Fruit fly (Drosophila melanogaster) whole organism: Measurements from ENCODE around the gene CG9521.
A peak's percentile ranks its signal among the peaks of the same experiment; 100 is the strongest.

Source experiments
- CG8478 ChIP-seq: fragments of >200 bp; optimal IDR thresholded peaks from 2 replicates; lab custom pipeline; 2018; ENCODE audit warnings: inconsistent platforms
- Dll ChIP-seq: fragments of >200 bp; optimal IDR thresholded peaks from 2 replicates; lab custom pipeline; 2017
- EcR ChIP-seq, 2 experiments: fragments of >200 bp; optimal IDR thresholded peaks; 2 replicates each; lab custom pipeline; 2017; ENCODE audit warnings: missing biosample characterization in 2 of 2, missing genetic modification characterization in 2 of 2, missing genetic modification reagents in 2 of 2
- pan ChIP-seq: fragments of >200 bp; optimal IDR thresholded peaks from 2 replicates; lab custom pipeline; 2017
- psq ChIP-seq: fragments of >200 bp; optimal IDR thresholded peaks from 2 replicates; lab custom pipeline; 2017
- usp ChIP-seq: fragments of >200 bp; optimal IDR thresholded peaks from 2 replicates; lab custom pipeline; 2017; ENCODE audit warnings: missing biosample characterization, missing genetic modification characterization, mixed read lengths

Gene CG9521

DNA sequence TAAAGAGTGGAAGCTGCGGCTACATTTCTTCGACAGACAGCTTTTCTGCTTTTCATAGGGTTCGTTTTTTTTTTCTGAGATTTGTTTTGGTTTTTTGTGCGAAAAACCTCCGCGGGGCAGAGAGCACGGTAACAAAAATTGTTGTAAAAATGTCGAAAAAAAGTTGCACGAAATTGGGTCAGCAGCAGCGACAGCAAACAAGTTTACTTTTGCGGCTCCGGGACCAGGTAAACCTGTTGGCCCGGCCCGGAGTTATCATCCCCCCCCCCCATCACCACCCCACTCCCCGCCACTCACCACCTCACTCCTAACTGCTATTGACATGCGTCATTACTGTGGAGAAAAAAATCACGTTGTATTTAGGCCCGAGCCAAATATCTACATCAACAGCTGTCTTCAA lies 15.3 kb upstream of the CG9521 start:
- TF ChIP-seq pan (lab: Kevin White, UChicago) (no peak), CG8478 (lab: Kevin White, UChicago) (no peak), Dll (lab: Kevin White, UChicago) (no peak), psq (lab: Kevin White, UChicago) (no peak), EcR (GFP tag; optimal IDR thresholded peaks at IDR 0.05; lab: Kevin White, UChicago) (no peak), usp (no peak)

DNA sequence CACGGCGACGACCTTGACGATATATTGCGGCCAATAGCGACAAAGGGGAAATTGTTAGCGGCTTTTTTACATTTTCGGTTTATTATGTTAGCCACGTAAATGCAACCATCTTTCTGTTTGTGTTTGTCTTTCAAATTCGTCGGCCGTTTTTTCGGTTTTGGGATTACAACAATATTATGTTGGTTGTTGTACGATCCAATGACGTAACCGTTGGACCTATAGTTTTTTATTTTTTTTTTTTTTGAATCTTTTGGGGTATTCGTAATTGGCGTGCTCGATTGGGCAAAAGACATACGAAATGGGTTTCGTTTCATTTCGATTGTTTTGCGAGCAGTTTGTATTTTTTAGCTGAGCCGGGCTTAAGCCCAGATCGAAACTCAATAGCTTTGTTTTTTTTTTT lies 13.8 kb upstream of the CG9521 start:
- TF ChIP-seq EcR (GFP tag; optimal IDR thresholded peaks at IDR 0.05; lab: Kevin White, UChicago): no peak
- no peak for TF ChIP-seq psq (lab: Kevin White, UChicago)
- TF ChIP-seq Dll (lab: Kevin White, UChicago): no peak
- no peak for TF ChIP-seq usp
- TF ChIP-seq pan (lab: Kevin White, UChicago): no peak
- no peak for TF ChIP-seq CG8478 (lab: Kevin White, UChicago)

DNA sequence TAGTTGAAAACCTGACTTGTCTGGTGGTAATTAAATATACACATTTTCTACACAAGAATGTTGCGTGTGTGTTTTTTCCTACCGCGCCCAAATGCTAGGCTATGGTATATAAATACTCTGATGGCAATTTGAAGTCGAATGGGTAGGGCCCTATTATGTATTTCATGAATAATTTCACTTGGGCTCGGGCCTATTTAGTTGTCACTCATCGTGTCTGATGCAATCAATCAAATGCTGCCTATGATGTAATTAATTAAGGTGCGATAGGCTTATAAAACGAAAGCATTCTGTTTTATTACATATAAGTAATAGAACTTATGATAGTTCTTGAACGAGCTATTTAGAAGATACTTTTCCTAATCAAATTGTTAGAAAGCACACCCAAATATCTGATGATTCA lies 9.4 kb upstream of the CG9521 start:
- TF ChIP-seq Dll (lab: Kevin White, UChicago) (no peak), CG8478 (lab: Kevin White, UChicago) (no peak), psq (lab: Kevin White, UChicago) (no peak), usp (no peak), EcR (GFP tag; optimal IDR thresholded peaks at IDR 0.05; lab: Kevin White, UChicago) (no peak), pan (lab: Kevin White, UChicago) (no peak)

DNA sequence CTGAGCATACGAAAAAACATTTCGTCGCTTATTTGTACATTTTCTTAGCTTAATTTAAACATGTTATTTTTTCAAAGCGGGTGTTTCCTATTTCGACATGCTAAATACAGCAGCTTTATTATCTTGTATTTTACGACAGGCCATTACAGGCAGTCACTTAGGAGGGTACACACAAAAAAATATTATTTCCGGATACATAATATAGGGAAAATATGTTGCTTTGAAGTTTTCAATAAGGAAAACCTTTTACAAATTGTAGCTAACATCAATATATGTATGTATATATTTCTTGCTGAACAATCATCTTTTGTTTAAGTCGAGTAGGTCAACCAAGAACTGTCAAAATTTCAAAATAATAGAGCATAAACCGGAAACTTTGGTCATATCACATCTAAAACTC lies 5.9 kb upstream of the CG9521 start, which contains the start of gene CG46399:
CG46399 (plus strand) TSS at position 301 of the 400 bp plus-strand sequence.
- TF ChIP-seq CG8478 (lab: Kevin White, UChicago): no peak
- no peak for TF ChIP-seq Dll (lab: Kevin White, UChicago)
- TF ChIP-seq usp: no peak
- no peak for TF ChIP-seq EcR (GFP tag; optimal IDR thresholded peaks at IDR 0.05; lab: Kevin White, UChicago)
- TF ChIP-seq psq (lab: Kevin White, UChicago): no peak
- TF ChIP-seq pan (lab: Kevin White, UChicago): no peak

DNA sequence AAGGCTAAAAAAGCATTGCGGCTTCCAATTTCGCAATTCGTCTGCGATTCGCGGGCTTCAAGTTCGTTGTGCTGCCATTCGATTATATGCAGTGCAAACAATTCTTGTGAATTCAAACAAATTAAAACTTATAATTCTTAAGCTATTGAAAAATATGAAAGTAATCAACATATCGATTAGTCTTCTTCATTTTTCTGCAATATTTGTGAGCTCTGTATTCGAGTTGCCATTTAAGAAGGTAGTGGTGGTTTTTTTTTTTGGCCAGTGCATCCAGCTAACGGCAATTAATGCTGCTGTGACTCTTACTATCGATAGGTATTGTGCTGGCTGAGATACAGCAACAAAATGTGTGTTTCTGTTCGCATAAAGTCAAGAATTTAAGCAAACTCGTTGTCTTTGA lies 4.8 kb upstream of the CG9521 start:
- no peak for TF ChIP-seq usp
- TF ChIP-seq pan (lab: Kevin White, UChicago): no peak
- TF ChIP-seq EcR (GFP tag; optimal IDR thresholded peaks at IDR 0.05; lab: Kevin White, UChicago): no peak
- no peak for TF ChIP-seq psq (lab: Kevin White, UChicago)
- no peak for TF ChIP-seq Dll (lab: Kevin White, UChicago)
- TF ChIP-seq CG8478 (lab: Kevin White, UChicago): no peak

DNA sequence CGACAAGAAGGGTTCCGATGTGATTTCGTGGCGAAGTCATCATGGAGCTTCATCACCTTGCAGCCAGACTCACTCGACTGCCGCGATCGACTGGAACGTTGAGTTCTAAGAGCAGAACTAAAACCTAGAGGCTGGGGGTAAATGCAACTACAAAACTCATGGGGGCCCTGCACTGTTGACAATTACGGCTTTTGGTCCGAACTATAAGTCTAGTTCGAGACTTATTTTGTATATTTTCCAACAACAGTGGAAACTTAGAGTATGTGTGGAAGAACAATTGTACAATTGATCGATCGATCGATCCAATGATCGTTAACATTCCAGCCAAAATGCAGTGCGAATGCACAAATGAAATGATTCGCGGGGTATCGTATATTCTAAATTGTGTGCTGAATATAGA lies 3.2 kb upstream of the CG9521 start, which contains the start of gene CG9519:
CG9519 (minus strand) TSS at position 101 of the 400 bp plus-strand sequence.
- TF ChIP-seq psq (lab: Kevin White, UChicago) (no peak), EcR (GFP tag; optimal IDR thresholded peaks at IDR 0.05; lab: Kevin White, UChicago) (no peak), Dll (lab: Kevin White, UChicago) (no peak), usp (no peak), CG8478 (lab: Kevin White, UChicago) (no peak), pan (lab: Kevin White, UChicago) (no peak)

DNA sequence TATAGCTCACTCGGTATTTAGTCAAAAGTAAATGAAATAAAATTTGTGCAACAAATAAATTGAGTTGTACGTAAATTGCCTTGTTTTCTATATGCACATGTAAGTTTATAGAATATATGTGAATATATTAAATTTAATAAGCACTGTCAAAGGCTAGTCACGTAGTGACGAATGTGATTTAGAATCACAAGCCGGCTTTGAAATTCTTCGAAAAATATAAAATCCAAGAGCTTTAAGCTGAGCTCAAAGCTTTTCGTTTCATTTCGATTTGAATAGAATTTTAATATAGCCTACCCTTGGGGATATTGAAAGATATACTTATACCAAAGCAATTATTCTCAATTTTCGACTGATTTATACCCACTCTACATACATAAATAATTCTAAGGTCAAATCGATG lies 3.0 kb downstream of the CG9521 start:
- TF ChIP-seq pan (lab: Kevin White, UChicago): no peak
- no peak for TF ChIP-seq Dll (lab: Kevin White, UChicago)
- no peak for TF ChIP-seq usp
- no peak for TF ChIP-seq CG8478 (lab: Kevin White, UChicago)
- no peak for TF ChIP-seq psq (lab: Kevin White, UChicago)
- TF ChIP-seq EcR (GFP tag; optimal IDR thresholded peaks at IDR 0.05; lab: Kevin White, UChicago): no peak

DNA sequence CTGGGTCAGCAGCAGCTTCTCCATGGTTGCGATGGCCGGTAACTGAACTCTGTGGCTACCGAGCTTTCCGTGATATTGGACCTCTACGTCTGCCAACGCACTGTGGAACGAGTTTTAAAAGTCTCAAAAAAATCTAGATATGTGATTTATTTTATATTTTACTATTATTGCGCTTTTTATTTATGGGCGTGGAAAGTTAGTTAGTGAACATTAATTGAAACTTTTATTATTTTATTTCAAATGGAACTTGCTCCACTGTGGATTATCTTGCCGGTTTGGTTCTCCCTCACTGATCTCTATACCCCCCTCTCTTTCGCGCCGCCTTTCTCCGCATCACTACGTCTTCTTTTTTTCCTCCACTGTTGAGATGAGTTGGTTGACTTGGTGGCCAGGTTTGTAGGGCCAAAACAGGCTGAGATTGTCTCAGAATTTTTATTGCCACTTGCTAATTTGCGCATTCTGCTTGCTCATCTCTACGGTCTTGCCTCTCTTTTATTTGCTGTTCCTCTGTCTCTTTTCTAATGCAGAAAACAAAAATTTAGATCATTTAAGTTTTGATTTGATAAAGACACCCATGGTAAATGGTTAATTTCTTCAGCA lies 4.2 kb downstream of the CG9521 start, which contains the start of gene CG9522:
CG9522 (minus strand) TSS at position 54 of the 600 bp plus-strand sequence.
- TF ChIP-seq pan (lab: Kevin White, UChicago) (no peak), Dll (lab: Kevin White, UChicago) (no peak), CG8478 (lab: Kevin White, UChicago) (no peak), EcR (GFP tag; optimal IDR thresholded peaks at IDR 0.05; lab: Kevin White, UChicago) (no peak), psq (lab: Kevin White, UChicago) (no peak), usp (no peak)

DNA sequence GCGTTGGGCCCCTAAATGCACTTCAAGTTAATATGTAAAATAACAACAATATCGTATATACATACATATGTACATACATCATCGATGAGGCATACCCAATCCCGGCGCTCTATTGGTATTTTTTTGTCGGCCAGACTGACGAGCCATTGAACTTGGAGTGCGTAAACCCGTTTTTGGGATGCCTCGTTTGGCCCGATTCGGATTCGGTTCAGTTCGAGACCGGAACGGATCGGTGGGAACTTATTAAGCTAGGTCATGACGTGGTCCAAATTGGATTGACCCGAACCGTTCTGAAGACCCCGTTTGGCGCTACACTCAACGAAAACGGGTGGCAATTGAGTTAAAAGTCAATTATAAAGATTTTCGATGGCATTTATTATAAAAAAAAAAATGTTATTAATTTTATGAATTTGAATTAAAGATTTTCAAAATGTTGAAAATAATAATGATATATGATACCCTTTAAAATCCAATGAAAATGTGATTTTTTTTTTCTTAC lies 6.9 kb downstream of the CG9521 start:
- TF ChIP-seq EcR (GFP tag; optimal IDR thresholded peaks at IDR 0.05; lab: Kevin White, UChicago) (peak in 1 of 2 experiments; percentile 65), pan (lab: Kevin White, UChicago) (no peak)

DNA sequence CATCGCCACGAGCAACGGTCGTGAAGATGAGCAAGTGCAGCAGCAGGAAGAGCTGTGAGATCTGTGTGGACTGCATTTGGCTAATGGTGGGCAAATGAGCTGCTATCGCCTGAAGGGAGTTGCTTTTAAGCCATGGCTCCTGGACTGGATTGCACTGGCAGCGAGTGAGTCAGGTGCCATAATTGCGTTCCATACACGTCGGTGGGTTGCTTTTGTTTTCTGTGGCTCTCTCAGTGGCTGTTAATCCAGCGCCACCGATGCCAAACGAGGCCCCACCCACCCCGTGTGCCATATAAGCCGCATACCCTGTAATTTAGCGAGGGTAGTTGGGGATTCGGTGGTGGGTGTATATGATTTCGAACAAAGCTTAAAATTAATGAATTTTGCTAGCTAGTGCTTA lies 8.4 kb downstream of the CG9521 start, which contains the start of gene CG12539:
CG12539 (minus strand) TSS at position 101 of the 400 bp plus-strand sequence.
- no peak for TF ChIP-seq CG8478 (lab: Kevin White, UChicago)
- TF ChIP-seq psq (lab: Kevin White, UChicago): no peak
- TF ChIP-seq EcR (GFP tag; optimal IDR thresholded peaks at IDR 0.05; lab: Kevin White, UChicago): no peak
- TF ChIP-seq Dll (lab: Kevin White, UChicago): no peak
- TF ChIP-seq pan (lab: Kevin White, UChicago): no peak
- TF ChIP-seq usp: no peak

DNA sequence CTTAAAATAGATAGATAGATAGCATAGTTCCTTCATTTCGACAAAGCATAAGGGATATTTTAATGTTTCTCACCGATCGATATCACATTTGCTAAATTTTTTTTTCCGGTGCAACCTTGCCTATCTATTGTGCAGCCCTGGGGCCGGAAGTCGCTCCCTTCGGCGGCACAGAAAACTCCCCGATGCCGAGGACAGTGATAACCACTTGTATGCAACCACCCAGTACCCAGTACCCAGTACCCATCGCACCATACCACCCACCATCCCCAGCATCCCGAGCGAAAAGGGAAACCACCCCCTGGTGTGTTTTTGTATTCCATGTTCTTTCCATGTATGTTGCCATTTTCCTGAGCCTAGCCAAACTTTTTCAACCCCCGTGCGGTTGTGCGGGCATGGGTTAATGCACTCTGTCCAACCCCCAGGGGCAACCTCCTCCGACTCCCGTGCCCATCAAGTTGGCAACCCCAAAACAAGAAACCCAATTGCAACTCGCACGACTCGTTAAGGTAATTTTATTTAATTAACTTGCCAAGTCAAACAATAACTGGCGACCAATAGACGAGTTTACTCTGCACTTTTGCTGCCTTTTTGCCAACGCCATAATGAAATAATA lies 11.1 kb downstream of the CG9521 start:
- TF ChIP-seq pan (lab: Kevin White, UChicago) (no peak), Dll (lab: Kevin White, UChicago) (no peak)

DNA sequence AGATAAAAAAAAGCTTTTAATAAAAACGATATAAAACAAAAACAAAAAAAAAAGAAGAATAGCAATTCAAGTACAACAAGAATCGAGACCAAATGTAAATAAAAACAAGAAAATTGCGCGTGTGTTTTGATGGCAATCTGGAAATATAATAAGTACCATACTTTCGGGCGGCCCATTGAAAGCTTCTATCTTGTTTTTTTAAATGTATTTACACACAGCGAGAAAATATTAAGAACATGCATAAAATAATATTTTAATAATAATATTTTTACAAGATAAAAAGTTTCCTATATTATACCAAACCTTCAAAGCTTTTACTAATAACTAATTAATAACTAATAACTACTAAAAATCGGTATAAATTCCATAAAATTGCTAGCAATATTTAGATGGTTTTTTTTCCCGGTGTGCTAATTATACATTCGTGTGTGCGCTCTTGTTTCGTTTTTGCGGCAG lies 12.6 kb downstream of the CG9521 start:
- TF ChIP-seq EcR (GFP tag; optimal IDR thresholded peaks at IDR 0.05; lab: Kevin White, UChicago) (no peak), Dll (lab: Kevin White, UChicago) (no peak), pan (lab: Kevin White, UChicago) (no peak), psq (lab: Kevin White, UChicago) (no peak), CG8478 (lab: Kevin White, UChicago) (no peak), usp (no peak)
